Worm (Caenorhabditis elegans): ENCODE data around the gene F20G2.1.

- no peak for TF ChIP-seq cog-1 (tag; optimal IDR thresholded peaks at IDR 0.05)
- TF ChIP-seq flt-1 (GFP tag; IDR thresholded peaks at IDR 0.05) = no peak
- no peak for TF ChIP-seq ztf-29 (GFP tag; IDR thresholded peaks at IDR 0.05)
These were observed 28.6 kb downstream of the F20G2.1 start, which contains the start of gene F35E12.2 for ce11 chrV:13724781-13725180.

All from whole organism, midembryonic.